Worm (Caenorhabditis elegans): ENCODE data around the gene sdz-21.
"Not testable (repeated sequence)": the region's sequence is repeated elsewhere in the genome, so short reads cannot be mapped to it uniquely, and the experiment has no call there.

Gene sdz-21

DNA sequence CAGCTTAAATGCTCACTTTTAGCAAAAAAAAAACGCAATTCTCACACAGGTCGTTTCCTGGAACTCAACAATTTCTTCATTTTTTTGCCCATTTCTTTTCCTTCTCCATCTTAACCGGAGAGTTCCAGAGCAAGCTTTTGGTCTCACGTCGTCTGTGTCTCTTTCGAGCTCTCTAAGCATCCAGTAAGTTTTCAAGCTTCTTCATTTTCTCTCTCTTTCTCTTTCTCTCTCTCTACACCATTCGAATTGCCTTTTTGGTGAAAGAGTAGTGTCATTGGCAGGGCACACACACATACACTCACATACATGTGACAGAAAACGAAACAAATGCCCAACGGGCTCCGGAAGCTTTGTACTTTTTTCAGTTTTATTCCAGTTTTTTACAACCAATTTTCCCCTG lies 16.9 kb downstream of the sdz-21 start:
- TF ChIP-seq nhr-237 (tag; optimal IDR thresholded peaks at IDR 0.05), result no peak
- peak; percentile 23 for TF ChIP-seq mes-2 (tag; optimal IDR thresholded peaks at IDR 0.05; ENCODE audit: poor library complexity, severe bottlenecking)
- TF ChIP-seq hmg-1.1 (GFP tag; IDR thresholded peaks at IDR 0.05), result 0 out of 2 replicates have a peak, but pooled peaks have one; percentile 48
- peak in 1 of 2 experiments; percentile 61 for TF ChIP-seq lsy-2 (tag; optimal IDR thresholded peaks at IDR 0.05)
- no peak for TF ChIP-seq D1046.2 (GFP tag; IDR thresholded peaks at IDR 0.05)
- TF ChIP-seq nhr-102 (tag; optimal IDR thresholded peaks at IDR 0.05), result no peak
- peak in 1 of 2 experiments; percentile 47 for TF ChIP-seq unc-62 (GFP tag; optimal IDR thresholded peaks at IDR 0.05 in 1 of 2)
- TF ChIP-seq unc-62 (tag; optimal IDR thresholded peaks at IDR 0.05), result no peak
- TF ChIP-seq tra-1 (GFP tag; IDR thresholded peaks at IDR 0.05), result no peak
- peak; percentile 59 for TF ChIP-seq aha-1 (tag)
- no peak for TF ChIP-seq daf-12 (tag; optimal IDR thresholded peaks at IDR 0.05)
- 0 out of 2 replicates have a peak, but pooled peaks have one; percentile 22 for TF ChIP-seq ctbp-1 (GFP tag; IDR thresholded peaks at IDR 0.05)
- TF ChIP-seq dve-1 (tag; optimal IDR thresholded peaks at IDR 0.05; ENCODE audit: insufficient read depth), result peak; percentile 10
- TF ChIP-seq F37D6.2 (tag; optimal IDR thresholded peaks at IDR 0.05), result peak; percentile 7
- peak; percentile 71 for TF ChIP-seq hlh-30 (tag; optimal IDR thresholded peaks at IDR 0.05; ENCODE audit: insufficient read depth)
- TF ChIP-seq lin-15B (tag; optimal IDR thresholded peaks at IDR 0.05), result no peak
- no peak for TF ChIP-seq nhr-77 (tag; optimal IDR thresholded peaks at IDR 0.05)
- TF ChIP-seq fkh-10 (GFP tag; optimal IDR thresholded peaks at IDR 0.05), result peak; percentile 1
- TF ChIP-seq unc-130 (GFP tag; optimal IDR thresholded peaks at IDR 0.05), result no peak
- TF ChIP-seq mep-1 (tag; optimal IDR thresholded peaks at IDR 0.05), result peak; percentile 44
- TF ChIP-seq mdl-1 (tag; optimal IDR thresholded peaks at IDR 0.05), result peak in 1 of 2 experiments; percentile 60
- TF ChIP-seq nhr-11 (tag; optimal IDR thresholded peaks at IDR 0.05), result peak; percentile 66
- TF ChIP-seq nhr-28 (tag; optimal IDR thresholded peaks at IDR 0.05), result peak; percentile 6

DNA sequence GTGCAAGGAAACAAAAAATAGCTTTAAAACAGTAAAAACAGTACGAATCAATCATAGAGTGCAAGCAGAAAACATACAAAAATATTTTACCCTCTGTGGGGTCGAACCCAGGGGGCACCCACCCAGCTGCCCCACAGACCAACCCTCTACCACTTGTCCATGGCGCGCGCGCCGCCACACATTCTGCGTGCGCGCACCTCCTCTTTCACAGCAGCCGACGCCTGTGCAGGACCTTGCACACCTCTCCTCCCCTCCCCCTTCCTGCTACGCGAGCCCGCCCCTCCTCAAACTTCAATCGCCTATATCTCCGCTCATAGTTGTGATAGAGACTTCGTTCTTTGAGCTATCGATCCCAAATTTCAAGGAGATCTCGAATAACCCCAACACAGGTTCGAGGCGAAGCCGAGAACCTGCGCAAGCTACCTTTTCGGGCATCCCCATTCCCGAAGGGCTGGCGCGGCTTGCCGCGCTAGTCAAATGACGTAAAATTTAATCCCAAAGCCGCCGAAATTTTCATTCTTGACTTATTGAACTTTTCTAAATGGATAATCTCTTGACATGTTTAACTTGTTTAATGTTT lies 19.5 kb downstream of the sdz-21 start:
- TF ChIP-seq egl-43 (GFP tag; IDR thresholded peaks at IDR 0.05) (peak; percentile 86), set-16 (GFP tag; IDR thresholded peaks at IDR 0.05) (peak; percentile 99), saeg-2 (GFP tag; IDR thresholded peaks at IDR 0.05) (peak; percentile 75; the same call in 1 of the 2 replicates), lin-38 (GFP tag; IDR thresholded peaks at IDR 0.05) (peak; percentile 83), lim-7 (GFP tag; IDR thresholded peaks at IDR 0.05) (peak; percentile 65), nhr-41 (GFP tag; IDR thresholded peaks at IDR 0.05) (0 out of 2 replicates have a peak, but pooled peaks have one; percentile 26), hlh-11 (tag; optimal IDR thresholded peaks at IDR 0.05) (peak; percentile 1), arid-1 (GFP tag; conservative IDR thresholded peaks at IDR 0.05) (peak; percentile 79), dmd-8 (GFP tag; IDR thresholded peaks at IDR 0.05) (0 out of 2 replicates have a peak, but pooled peaks have one; percentile 44), snpc-1.2 (GFP tag; IDR thresholded peaks at IDR 0.05) (peak; percentile 94), pha-4 (GFP tag; IDR thresholded peaks at IDR 0.05) (peak; percentile 73; the same call in 1 of the 2 replicates), lin-1 (GFP tag; IDR thresholded peaks at IDR 0.05) (peak; percentile 39; the same call in 1 of the 2 replicates), dmd-6 (GFP tag; IDR thresholded peaks at IDR 0.05) (peak; percentile 69), vab-7 (GFP tag; IDR thresholded peaks at IDR 0.05) (peak; percentile 40; the same call in 1 of the 2 replicates), ceh-44 (GFP tag; IDR thresholded peaks at IDR 0.05) (peak; percentile 85), zip-11 (GFP tag; IDR thresholded peaks at IDR 0.05) (0 out of 2 replicates have a peak, but pooled peaks have one; percentile 29), mes-2 (tag; optimal IDR thresholded peaks at IDR 0.05; ENCODE audit: poor library complexity, severe bottlenecking) (peak; percentile 3), Y48G9A.11 (GFP tag; IDR thresholded peaks at IDR 0.05) (peak; percentile 94), hmg-1.1 (GFP tag; IDR thresholded peaks at IDR 0.05) (peak; percentile 81), T26A8.4 (GFP tag; IDR thresholded peaks at IDR 0.05) (peak; percentile 81), ctbp-1 (GFP tag; IDR thresholded peaks at IDR 0.05) (0 out of 2 replicates have a peak, but pooled peaks have one; percentile 23), tra-1 (GFP tag; IDR thresholded peaks at IDR 0.05) (peak; percentile 56; the same call in 1 of the 2 replicates), php-3 (GFP tag; IDR thresholded peaks at IDR 0.05) (peak; percentile 60; the same call in 1 of the 2 replicates), madf-9 (GFP tag; conservative IDR thresholded peaks at IDR 0.05) (peak; percentile 47; the same call in 1 of the 2 replicates)
- TF ChIP-seq pha-4 (tag; optimal IDR thresholded peaks at IDR 0.05), result not testable (repeated sequence)

Data from whole organism, L4 larva.